Fruit fly (Drosophila melanogaster): Measurements from ENCODE around the gene vkg.

DNA sequence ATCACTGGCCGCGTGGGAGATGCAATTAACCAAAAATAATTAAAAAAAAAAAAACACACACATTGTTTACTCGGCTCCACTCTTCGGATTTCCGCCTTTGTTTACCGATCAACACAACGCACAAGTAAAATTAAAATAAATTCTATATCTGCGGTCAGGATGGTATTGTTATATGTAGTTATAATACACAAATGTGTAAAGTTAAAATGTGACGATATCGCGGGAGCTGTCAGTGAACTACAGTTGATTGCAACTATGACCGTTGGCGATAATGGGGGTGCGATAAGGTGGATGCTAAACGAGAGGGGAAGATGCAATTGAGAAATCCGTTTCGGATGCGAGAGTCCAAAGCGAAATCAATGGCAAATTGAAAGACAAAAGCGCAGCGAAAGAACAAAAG is 21.7 kb downstream of the vkg start:
- no peak for TF ChIP-seq Dll (optimal IDR thresholded peaks at IDR 0.05)
- TF ChIP-seq psq (optimal IDR thresholded peaks at IDR 0.05) = no peak
- no peak for TF ChIP-seq pan (optimal IDR thresholded peaks at IDR 0.05)
- TF ChIP-seq EcR (GFP tag; optimal IDR thresholded peaks at IDR 0.05) = no peak
- no peak for TF ChIP-seq usp (GFP tag; optimal IDR thresholded peaks at IDR 0.05)
- no peak for TF ChIP-seq CG8478 (optimal IDR thresholded peaks at IDR 0.05)
